Worm (Caenorhabditis elegans) whole organism, early embryonic: ENCODE measurements around the gene srt-11.

ENCODE experiments used
- B0310.2 ChIP-seq: sonication (generic microtip); optimal IDR thresholded peaks from 2 replicates; lab custom pipeline; 2016; ENCODE audit warnings: mild to moderate bottlenecking, missing genetic modification characterization, missing compliant biosample characterization
- F13C5.2 ChIP-seq: sonication (generic microtip); optimal IDR thresholded peaks from 2 replicates; lab custom pipeline; 2017; ENCODE audit warnings: mild to moderate bottlenecking, missing genetic modification characterization, inconsistent platforms, missing compliant biosample characterization
- aly-1 ChIP-seq: sonication (generic microtip); optimal IDR thresholded peaks from 2 replicates; lab custom pipeline; 2016; ENCODE audit warnings: missing genetic modification characterization, missing compliant biosample characterization
- ama-1 ChIP-seq: fragments of 150-350 bp; optimal IDR thresholded peaks from 2 replicates; lab custom pipeline; 2014
- ets-7 ChIP-seq: sonication (generic microtip); optimal IDR thresholded peaks from 2 replicates; lab custom pipeline; 2016; ENCODE audit warnings: missing genotype, missing genetic modification characterization, missing compliant biosample characterization
- flt-1 ChIP-seq: fragments of 200-800 bp; sonication (Bioruptor generic); IDR thresholded peaks from 2 replicates; pipeline ENCODE4 v1.3.6; 2022; ENCODE audit warnings: missing genetic modification characterization, missing compliant biosample characterization
- hmbx-1 ChIP-seq: sonication (generic microtip); optimal IDR thresholded peaks from 2 replicates; lab custom pipeline; 2016; ENCODE audit warnings: mild to moderate bottlenecking, missing genetic modification characterization, missing compliant biosample characterization
- hmg-4 ChIP-seq: fragments of 200-800 bp; sonication (Bioruptor generic); optimal IDR thresholded peaks from 2 replicates; lab custom pipeline; 2018; ENCODE audit warnings: mild to moderate bottlenecking, missing genetic modification characterization, missing compliant biosample characterization
- sea-1 ChIP-seq: fragments of 200-800 bp; sonication (Bioruptor generic); conservative IDR thresholded peaks from 2 replicates; pipeline ENCODE4 v1.3.6; 2022; ENCODE audit warnings: missing genetic modification characterization, missing compliant biosample characterization
- tbx-11 ChIP-seq: fragments of 200-800 bp; sonication (Bioruptor generic); IDR thresholded peaks from 2 replicates; pipeline ENCODE4 v1.3.6; 2022; ENCODE audit warnings: missing genetic modification characterization, missing compliant biosample characterization
- tbx-37 ChIP-seq: fragments of 200-800 bp; sonication (Bioruptor generic); conservative IDR thresholded peaks from 2 replicates; pipeline ENCODE4 v1.3.6; 2022; ENCODE audit warnings: missing genetic modification reagents, missing genetic modification characterization, missing compliant biosample characterization
- tra-4 ChIP-seq: sonication (generic microtip); optimal IDR thresholded peaks from 2 replicates; lab custom pipeline; 2017; ENCODE audit warnings: missing genetic modification characterization, missing compliant biosample characterization

ce11 chrII:14812661-14813060 lies 6.9 kb downstream of the srt-11 start:
- TF ChIP-seq tbx-11 (GFP tag; lab: Robert Waterston, UW) (no peak), hmg-4 (no peak), tra-4 (no peak), B0310.2 (tag; lab: Kevin White, UChicago) (no peak), ets-7 (tag; lab: Kevin White, UChicago) (no peak), ama-1 (lab: Kevin White, UChicago) (no peak), flt-1 (GFP tag; lab: Robert Waterston, UW) (no peak), aly-1 (tag; lab: Kevin White, UChicago) (no peak), sea-1 (GFP tag; lab: Robert Waterston, UW) (no peak), tbx-37 (GFP tag; lab: Robert Waterston, UW) (no peak), hmbx-1 (tag; lab: Kevin White, UChicago) (no peak), F13C5.2 (no peak)
